Worm (Caenorhabditis elegans) whole organism, L4 larva: Measurements from ENCODE around the gene acn-1.

Experiments
- Y48G9A.11 ChIP-seq: fragments of 200-800 bp; sonication (Bioruptor generic); IDR thresholded peaks from 2 replicates; pipeline ENCODE4 v1.3.6; 2022; ENCODE audit warnings: missing genetic modification reagents, missing genetic modification characterization, missing compliant biosample characterization
- ama-1 ChIP-seq: fragments of 150-350 bp; optimal IDR thresholded peaks from 2 replicates; lab custom pipeline; 2014; ENCODE audit warnings: inconsistent platforms, mixed read lengths
- fos-1 ChIP-seq: fragments of 150-350 bp; optimal IDR thresholded peaks from 2 replicates; lab custom pipeline; 2014; ENCODE audit warnings: missing biosample characterization, missing genetic modification characterization
- lin-39 ChIP-seq: fragments of 150-350 bp; optimal IDR thresholded peaks from 2 replicates; lab custom pipeline; 2014; ENCODE audit warnings: missing biosample characterization, missing genetic modification reagents, missing genetic modification characterization
- lsy-2 ChIP-seq, 2 experiments: fragments of 150-350 bp in 1 of 2; sonication (generic microtip) in 1 of 2; optimal IDR thresholded peaks; 2 replicates each; lab custom pipeline; 2014 to 2017; ENCODE audit warnings: missing biosample characterization in 2 of 2, missing genetic modification characterization in 2 of 2
- mdl-1 ChIP-seq, 2 experiments: fragments of 150-350 bp in 1 of 2; sonication (generic microtip) in 1 of 2; optimal IDR thresholded peaks; 2 replicates each; lab custom pipeline; 2014 to 2017; ENCODE audit warnings: missing biosample characterization in 2 of 2, missing genetic modification characterization in 2 of 2
- mxl-2 ChIP-seq: fragments of 200-800 bp; sonication (Bioruptor generic); conservative IDR thresholded peaks from 2 replicates; pipeline ENCODE4 v1.3.6; 2022; ENCODE audit warnings: missing genetic modification reagents, missing genetic modification characterization, missing compliant biosample characterization
- nhr-28 ChIP-seq: fragments of 150-350 bp; optimal IDR thresholded peaks from 2 replicates; lab custom pipeline; 2014; ENCODE audit warnings: missing biosample characterization, missing genetic modification characterization
- pha-4 ChIP-seq, 2 experiments: fragments of 150-350 bp in 1 of 2; fragments of 200-800 bp in 1 of 2; sonication (Bioruptor generic) in 1 of 2; IDR thresholded peaks in 1 of 2; optimal IDR thresholded peaks in 1 of 2; 2 replicates each; pipeline versions ENCODE4 v1.3.6 to Lab custom; 2014 to 2022; ENCODE audit warnings: missing genetic modification characterization in 2 of 2, missing genetic modification reagents in 2 of 2, missing biosample characterization in 1 of 2, missing compliant biosample characterization in 1 of 2
- skn-1 ChIP-seq: fragments of 150-350 bp; optimal IDR thresholded peaks from 2 replicates; lab custom pipeline; 2014; ENCODE audit warnings: missing biosample characterization, missing genetic modification characterization
- unc-39 ChIP-seq: sonication (generic microtip); optimal IDR thresholded peaks from 2 replicates; lab custom pipeline; 2017; ENCODE audit warnings: missing biosample characterization, missing genetic modification characterization

ce11 chrX:5071025-5071424 is 25.8 kb downstream of the acn-1 start:
- TF ChIP-seq mxl-2 (GFP tag; lab: Robert Waterston, UW), result no peak
- TF ChIP-seq unc-39, result no peak
- TF ChIP-seq skn-1 (tag; lab: Kevin White, UChicago), result no peak
- no peak for TF ChIP-seq lsy-2 (tag; optimal IDR thresholded peaks at IDR 0.05; lab: Kevin White, UChicago)
- TF ChIP-seq Y48G9A.11, result no peak
- no peak for TF ChIP-seq mdl-1 (tag; optimal IDR thresholded peaks at IDR 0.05; lab: Kevin White, UChicago)
- TF ChIP-seq pha-4 (GFP tag; IDR thresholded peaks at IDR 0.05; lab: Robert Waterston, UW), result no peak
- no peak for TF ChIP-seq pha-4 (tag; optimal IDR thresholded peaks at IDR 0.05; lab: Kevin White, UChicago)
- TF ChIP-seq fos-1 (tag; lab: Kevin White, UChicago), result no peak
- TF ChIP-seq ama-1, result no peak
- TF ChIP-seq lin-39, result no peak
- no peak for TF ChIP-seq nhr-28 (tag; lab: Kevin White, UChicago)
